Fruit fly (Drosophila melanogaster) whole organism: ENCODE data around the gene Elp5.

Experiments
- CG8478 ChIP-seq: fragments of >200 bp; optimal IDR thresholded peaks from 2 replicates; lab custom pipeline; 2018; ENCODE audit warnings: inconsistent platforms
- Dll ChIP-seq: fragments of >200 bp; optimal IDR thresholded peaks from 2 replicates; lab custom pipeline; 2017
- EcR ChIP-seq, 2 experiments: fragments of >200 bp; optimal IDR thresholded peaks; 2 replicates each; lab custom pipeline; 2017; ENCODE audit warnings: missing biosample characterization in 2 of 2, missing genetic modification characterization in 2 of 2, missing genetic modification reagents in 2 of 2
- pan ChIP-seq: fragments of >200 bp; optimal IDR thresholded peaks from 2 replicates; lab custom pipeline; 2017
- psq ChIP-seq: fragments of >200 bp; optimal IDR thresholded peaks from 2 replicates; lab custom pipeline; 2017
- usp ChIP-seq: fragments of >200 bp; optimal IDR thresholded peaks from 2 replicates; lab custom pipeline; 2017; ENCODE audit warnings: missing biosample characterization, missing genetic modification characterization, mixed read lengths

Elp5 gene

DNA sequence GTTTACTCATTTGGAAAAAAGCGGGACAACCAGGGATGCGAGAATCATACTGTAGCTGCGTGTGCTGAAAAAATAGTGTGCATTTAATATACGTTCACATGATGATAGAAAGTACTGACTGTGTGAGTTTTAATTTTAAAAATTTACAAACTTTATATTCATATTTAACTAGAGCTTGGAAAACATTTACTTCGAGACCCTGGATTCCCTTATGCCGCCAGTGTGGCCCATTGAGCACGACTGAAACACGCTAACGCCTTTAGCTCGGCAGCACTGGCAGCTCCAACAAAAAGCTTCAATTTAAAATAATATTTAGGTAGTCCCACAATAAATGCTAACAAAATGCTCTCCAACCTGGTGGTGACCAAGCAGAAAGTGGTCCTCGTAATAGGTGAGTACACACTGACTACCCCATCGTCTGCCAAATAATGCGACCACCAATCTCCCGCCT, at the start of gene Elp5, which contains the start of gene CG1275:
TSS of gene Elp5 (plus strand) at position 45 of the 451 bp plus-strand sequence.
TSS of gene CG1275 (minus strand) at position 12 of the 451 bp plus-strand sequence.
- TF ChIP-seq CG8478 (lab: Kevin White, UChicago) (no peak), Dll (no peak), usp (no peak), pan (lab: Kevin White, UChicago) (no peak), psq (no peak), EcR (GFP tag; optimal IDR thresholded peaks at IDR 0.05; lab: Kevin White, UChicago) (no peak)

- no peak for TF ChIP-seq CG8478 (lab: Kevin White, UChicago)
- no peak for TF ChIP-seq Dll
- TF ChIP-seq psq: no peak
- no peak for TF ChIP-seq usp
- no peak for TF ChIP-seq EcR (GFP tag; optimal IDR thresholded peaks at IDR 0.05; lab: Kevin White, UChicago)
- no peak for TF ChIP-seq pan (lab: Kevin White, UChicago)
These were observed 44.9 kb upstream of the Elp5 start, which contains the start of gene CG15878 for dm6 chr3L:2212403-2212802. CG15878 (minus strand) TSS chr3L:2212503.

- TF ChIP-seq pan (lab: Kevin White, UChicago): no peak
- no peak for TF ChIP-seq CG8478 (lab: Kevin White, UChicago)
- no peak for TF ChIP-seq psq
- TF ChIP-seq EcR (GFP tag; optimal IDR thresholded peaks at IDR 0.05; lab: Kevin White, UChicago): no peak
- no peak for TF ChIP-seq Dll
- TF ChIP-seq usp: no peak
These were observed 28.7 kb upstream of the Elp5 start for dm6 chr3L:2228367-2229171.

- no peak for TF ChIP-seq pan (lab: Kevin White, UChicago)
- no peak for TF ChIP-seq usp
- no peak for TF ChIP-seq CG8478 (lab: Kevin White, UChicago)
- TF ChIP-seq Dll: no peak
- no peak for TF ChIP-seq EcR (GFP tag; optimal IDR thresholded peaks at IDR 0.05; lab: Kevin White, UChicago)
- no peak for TF ChIP-seq psq
These were observed 28.0 kb upstream of the Elp5 start, which contains the start of gene Oseg2 for dm6 chr3L:2229172-2229696. Oseg2 (plus strand) TSS chr3L:2229646.

DNA sequence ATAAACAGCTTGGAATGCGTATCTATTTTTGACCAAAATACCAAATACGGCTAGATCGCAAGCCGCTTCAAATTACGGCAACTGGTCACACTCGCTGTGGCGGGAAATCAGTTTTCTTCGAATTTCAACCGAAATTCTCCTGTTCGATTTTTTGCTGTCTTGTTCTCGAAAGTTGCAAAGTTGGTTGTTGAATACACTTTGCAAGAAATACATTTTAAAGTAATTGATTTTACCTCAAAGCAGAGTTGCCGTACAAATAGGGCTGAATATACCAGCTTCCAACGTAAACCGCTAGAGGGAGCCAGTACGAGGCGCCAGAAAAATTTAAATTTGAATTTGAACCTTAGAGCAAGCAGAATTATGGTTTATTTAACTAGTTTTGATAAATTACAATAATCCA, 20.2 kb upstream of the Elp5 start, which contains the start of gene CG9018:
TSS of gene CG9018 (minus strand) at position 43 of the 400 bp plus-strand sequence.
- TF ChIP-seq psq: no peak
- no peak for TF ChIP-seq usp
- TF ChIP-seq pan (lab: Kevin White, UChicago): no peak
- no peak for TF ChIP-seq Dll
- TF ChIP-seq CG8478 (lab: Kevin White, UChicago): no peak
- no peak for TF ChIP-seq EcR (GFP tag; optimal IDR thresholded peaks at IDR 0.05; lab: Kevin White, UChicago)

DNA sequence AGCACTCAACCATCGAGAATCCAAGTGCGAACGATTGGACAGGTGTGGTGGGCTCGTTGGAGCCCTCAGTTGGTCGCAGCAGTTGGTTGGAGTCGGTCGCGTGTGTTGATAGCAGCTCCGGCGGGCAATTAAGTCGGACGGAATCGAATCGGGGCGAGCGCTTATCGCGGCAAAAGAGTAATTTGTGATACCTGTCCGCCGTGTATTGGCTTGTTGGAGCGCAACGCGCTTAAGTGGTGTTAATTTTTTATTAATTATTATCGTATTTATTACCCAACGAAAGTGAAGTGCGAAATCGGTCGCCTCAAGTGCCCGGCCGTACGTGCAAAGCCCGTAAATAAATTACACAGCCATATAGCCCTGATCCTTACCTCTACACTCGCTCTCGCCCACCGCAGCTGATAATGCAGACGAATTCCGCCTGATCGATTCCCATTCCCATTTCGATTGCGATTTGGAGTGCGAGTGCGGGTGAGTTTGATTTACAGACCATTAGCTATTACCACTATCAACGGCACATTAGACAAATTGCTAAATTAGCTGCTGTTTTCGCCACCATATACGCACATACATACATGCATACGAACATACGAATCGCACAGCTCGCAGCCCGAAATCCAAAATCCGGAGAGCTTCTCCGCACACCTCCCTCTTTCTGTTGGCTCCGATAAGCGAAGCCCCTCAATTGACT, 19.6 kb upstream of the Elp5 start, which contains the start of gene ACXD:
TSS of gene ACXD (plus strand) at position 66 of the 691 bp plus-strand sequence.
- no peak for TF ChIP-seq usp

DNA sequence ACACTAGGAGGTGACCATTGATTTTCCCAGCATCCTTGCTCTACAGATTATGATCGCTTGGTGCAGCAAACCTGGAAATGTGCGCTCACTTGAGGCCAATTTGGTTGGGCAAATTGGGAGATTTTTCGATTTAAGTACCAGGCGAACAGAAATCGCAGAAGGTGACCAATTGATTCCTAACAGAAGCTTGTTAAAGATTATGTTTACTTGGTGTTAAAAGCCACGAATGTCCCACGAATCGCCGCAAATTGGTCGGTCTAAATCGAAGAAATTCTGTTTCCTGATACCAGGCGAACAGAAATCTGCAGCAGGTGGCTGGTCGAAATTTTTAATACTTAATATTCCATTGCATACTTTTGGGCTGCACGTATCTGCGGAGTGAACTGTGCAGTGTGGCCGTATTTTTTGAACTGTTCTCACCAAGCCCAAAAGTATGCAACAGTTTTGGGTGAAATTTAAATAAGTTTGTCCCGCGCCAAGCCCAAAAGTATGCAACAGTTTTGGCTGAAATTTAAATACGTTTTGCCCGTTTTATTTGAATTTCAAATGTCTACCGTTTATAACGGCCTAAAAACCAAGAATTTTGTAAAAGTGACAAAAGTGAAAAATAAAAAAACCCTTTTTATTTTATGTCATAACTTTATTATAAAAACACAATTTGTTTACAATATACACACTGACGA, 13.3 kb upstream of the Elp5 start, which contains the start of gene CG32301:
TSS of gene CG32301 (plus strand) at position 633 of the 683 bp plus-strand sequence.
- TF ChIP-seq CG8478 (lab: Kevin White, UChicago) (no peak), psq (no peak), Dll (no peak), usp (no peak), EcR (GFP tag; optimal IDR thresholded peaks at IDR 0.05; lab: Kevin White, UChicago) (no peak), pan (lab: Kevin White, UChicago) (no peak)

- TF ChIP-seq CG8478 (lab: Kevin White, UChicago) (no peak), Dll (no peak), psq (no peak), pan (lab: Kevin White, UChicago) (no peak), EcR (GFP tag; optimal IDR thresholded peaks at IDR 0.05; lab: Kevin White, UChicago) (no peak), usp (no peak)
These were observed 8.9 kb upstream of the Elp5 start, which contains the start of gene CG32305 for dm6 chr3L:2248335-2248734. CG32305 (plus strand) TSS chr3L:2248635.

DNA sequence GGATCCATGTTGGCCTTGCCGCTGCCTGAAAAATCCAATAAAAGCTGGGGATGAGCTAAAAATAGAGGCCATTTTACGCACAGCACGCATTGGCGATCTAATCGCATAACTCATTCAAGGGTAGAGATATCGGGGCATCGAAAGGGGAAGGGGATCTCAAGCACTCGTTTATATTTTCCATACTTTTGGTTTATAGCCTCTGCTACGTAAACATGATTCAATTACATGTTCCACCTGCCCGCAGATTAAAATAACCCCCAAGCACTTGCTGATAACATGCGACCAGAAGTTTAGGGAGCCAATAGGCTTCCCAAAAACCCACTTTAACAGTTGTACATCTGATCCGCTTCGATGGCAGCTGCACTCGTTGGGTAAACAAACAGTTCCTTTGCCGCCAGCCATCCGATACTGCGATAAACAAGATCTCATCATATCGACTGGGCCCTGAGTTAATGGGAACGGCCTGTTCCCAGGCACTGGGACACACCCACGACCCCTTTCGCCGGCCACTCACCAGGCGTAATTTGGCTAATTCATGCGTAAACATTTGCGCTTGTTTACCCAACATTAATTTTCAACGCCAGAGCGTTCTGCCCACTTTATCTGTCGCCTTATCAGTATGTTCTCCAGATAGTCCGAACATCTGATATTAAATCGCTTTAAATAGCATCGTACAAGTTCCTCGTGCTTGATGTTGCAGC, 3.1 kb upstream of the Elp5 start:
- no peak for TF ChIP-seq Dll
- TF ChIP-seq pan (lab: Kevin White, UChicago): no peak
- no peak for TF ChIP-seq CG8478 (lab: Kevin White, UChicago)
- no peak for TF ChIP-seq psq
- no peak for TF ChIP-seq EcR (GFP tag; optimal IDR thresholded peaks at IDR 0.05; lab: Kevin White, UChicago)
- TF ChIP-seq usp: no peak

DNA sequence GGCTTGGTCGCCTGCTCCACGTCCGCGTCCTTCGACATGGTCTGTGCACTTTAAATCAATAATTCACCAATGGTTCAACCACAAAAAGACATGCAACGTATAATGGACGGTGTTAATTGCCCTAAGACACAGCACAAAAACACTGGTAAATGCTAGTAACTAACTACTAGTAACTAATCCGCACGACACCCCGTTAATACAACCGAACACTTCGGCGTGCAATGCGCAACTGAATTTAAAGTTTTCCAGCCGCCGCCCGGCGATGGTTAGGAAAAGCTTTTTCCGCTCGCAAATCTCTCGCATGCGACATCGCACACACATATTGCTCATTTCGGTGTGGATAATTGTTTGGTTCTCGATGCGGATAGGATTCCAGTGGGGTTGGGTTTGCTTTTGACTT, 1.5 kb upstream of the Elp5 start:
- TF ChIP-seq psq (no peak), EcR (GFP tag; optimal IDR thresholded peaks at IDR 0.05; lab: Kevin White, UChicago) (no peak), CG8478 (lab: Kevin White, UChicago) (no peak), pan (lab: Kevin White, UChicago) (no peak), usp (no peak), Dll (no peak)
